Fruit fly (Drosophila melanogaster) whole organism, embryonic: ENCODE data around the gene ND-39.
A peak's percentile ranks its signal among the peaks of the same experiment; 100 is the strongest.

Experiments used
- Awh ChIP-seq: fragments of 200-800 bp; sonication (Bioruptor generic); IDR thresholded peaks from 2 replicates; pipeline ENCODE4, ENCODE4 v1.3.6; 2022; ENCODE audit warnings: missing biosample characterization, missing genetic modification characterization
- CG10959 ChIP-seq: fragments of 200-800 bp; sonication (Bioruptor generic); IDR thresholded peaks from 2 replicates; pipeline ENCODE4 v1.3.6; 2022; ENCODE audit warnings: missing biosample characterization, missing genetic modification characterization
- CG10979 ChIP-seq: fragments of 200-800 bp; sonication (Bioruptor generic); optimal IDR thresholded peaks from 2 replicates; lab custom pipeline; 2018; ENCODE audit warnings: missing biosample characterization, mild to moderate bottlenecking, missing genetic modification characterization, moderate library complexity
- CG11695 ChIP-seq: fragments of 200-800 bp; sonication (Bioruptor generic); IDR thresholded peaks from 3 replicates; pipeline ENCODE4 v1.3.6; 2022; ENCODE audit warnings: missing biosample characterization, missing genetic modification characterization
- CG12071 ChIP-seq: fragments of 200-800 bp; sonication (Bioruptor generic); optimal IDR thresholded peaks from 3 replicates; lab custom pipeline; 2018; ENCODE audit warnings: missing biosample characterization, mild to moderate bottlenecking, missing genetic modification characterization
- CG12104 ChIP-seq: fragments of 200-800 bp; sonication (Bioruptor generic); optimal IDR thresholded peaks from 3 replicates; lab custom pipeline; 2016; ENCODE audit warnings: missing biosample characterization, missing genetic modification characterization
- CG14050 ChIP-seq: fragments of 200-800 bp; sonication (Bioruptor generic); IDR thresholded peaks from 3 replicates; pipeline ENCODE4 v1.3.6; 2022; ENCODE audit warnings: missing biosample characterization, missing genetic modification characterization
- CG17612 ChIP-seq: fragments of 200-800 bp; sonication (Bioruptor generic); IDR thresholded peaks from 2 replicates; pipeline ENCODE4 v1.3.6; 2022; ENCODE audit warnings: missing biosample characterization, missing genetic modification characterization
- CG17802 ChIP-seq: fragments of 200-800 bp; sonication (Bioruptor generic); optimal IDR thresholded peaks from 2 replicates; lab custom pipeline; 2018; ENCODE audit warnings: missing biosample characterization, mild to moderate bottlenecking, missing genetic modification characterization, moderate library complexity
- CG18764 ChIP-seq: fragments of 200-800 bp; sonication (Bioruptor generic); optimal IDR thresholded peaks from 3 replicates; lab custom pipeline; 2016; ENCODE audit warnings: missing biosample characterization, missing genetic modification characterization
- CG2129 ChIP-seq: fragments of 200-800 bp; sonication (Bioruptor generic); IDR thresholded peaks from 2 replicates; pipeline ENCODE4 v1.3.6; 2022; ENCODE audit warnings: missing biosample characterization, missing genetic modification characterization; ENCODE audit not compliant: partially characterized antibody
- CG31224 ChIP-seq: fragments of 200-800 bp; sonication (Bioruptor generic); IDR thresholded peaks from 2 replicates; pipeline ENCODE4 v1.3.6; 2022; ENCODE audit warnings: missing biosample characterization, missing genetic modification characterization
- CG32772 ChIP-seq: fragments of 200-800 bp; sonication (Bioruptor generic); IDR thresholded peaks from 2 replicates; pipeline ENCODE4 v1.3.6; 2022; ENCODE audit warnings: missing biosample characterization, missing genetic modification characterization
- CG3407 ChIP-seq: fragments of 200-800 bp; sonication (Bioruptor generic); optimal IDR thresholded peaks from 2 replicates; lab custom pipeline; 2018; ENCODE audit warnings: missing biosample characterization, mild to moderate bottlenecking, missing genetic modification characterization
- CG3995 ChIP-seq: fragments of 200-800 bp; sonication (Bioruptor generic); optimal IDR thresholded peaks from 3 replicates; lab custom pipeline; 2016; ENCODE audit warnings: missing biosample characterization, missing genetic modification characterization
- CG4328 ChIP-seq: fragments of 200-800 bp; sonication (Bioruptor generic); optimal IDR thresholded peaks from 3 replicates; lab custom pipeline; 2017; ENCODE audit warnings: missing biosample characterization, missing genetic modification reagents, missing genetic modification characterization
- CG9797 ChIP-seq: fragments of 200-800 bp; sonication (Bioruptor generic); optimal IDR thresholded peaks from 3 replicates; lab custom pipeline; 2018; ENCODE audit warnings: missing biosample characterization, mild to moderate bottlenecking, missing genetic modification characterization
- CG9876 ChIP-seq: fragments of 200-800 bp; sonication (Bioruptor generic); optimal IDR thresholded peaks from 2 replicates; lab custom pipeline; 2016; ENCODE audit warnings: missing biosample characterization, missing genetic modification characterization
- Eip74EF ChIP-seq, 2 experiments: fragments of 200-800 bp in 1 of 2; fragments of >200 bp in 1 of 2; sonication (Bioruptor generic) in 1 of 2; optimal IDR thresholded peaks; 2 replicates each; lab custom pipeline; 2017 to 2019; ENCODE audit warnings: missing biosample characterization in 2 of 2, missing genetic modification characterization in 2 of 2, mild to moderate bottlenecking in 1 of 2, moderate library complexity in 1 of 2
- Elba2 ChIP-seq: fragments of 200-800 bp; sonication (Bioruptor generic); optimal IDR thresholded peaks from 3 replicates; lab custom pipeline; 2016; ENCODE audit warnings: missing biosample characterization, missing genetic modification characterization
- MBD-R2 ChIP-seq: fragments of 200-800 bp; sonication (Bioruptor generic); IDR thresholded peaks from 2 replicates; pipeline ENCODE4 v1.3.6; 2022; ENCODE audit warnings: missing biosample characterization, missing genetic modification characterization
- NC2α ChIP-seq: fragments of 200-800 bp; sonication (Bioruptor generic); optimal IDR thresholded peaks from 2 replicates; lab custom pipeline; 2016; ENCODE audit warnings: missing biosample characterization, missing genetic modification characterization
- Oaz ChIP-seq: fragments of 200-800 bp; sonication (Bioruptor generic); IDR thresholded peaks from 2 replicates; pipeline ENCODE4 v1.3.6; 2022; ENCODE audit warnings: missing biosample characterization, missing genetic modification characterization
- Optix ChIP-seq: fragments of 200-800 bp; sonication (Bioruptor generic); IDR thresholded peaks from 3 replicates; pipeline ENCODE4 v1.3.6; 2022; ENCODE audit warnings: missing biosample characterization, missing genetic modification characterization
- PHDP ChIP-seq: fragments of 200-800 bp; sonication (Bioruptor generic); optimal IDR thresholded peaks from 3 replicates; lab custom pipeline; 2018; ENCODE audit warnings: missing biosample characterization, mild to moderate bottlenecking, missing genetic modification characterization, moderate library complexity
- Taf1 ChIP-seq: fragments of 200-800 bp; sonication (Bioruptor generic); IDR thresholded peaks from 2 replicates; pipeline ENCODE4 v1.3.6; 2022; ENCODE audit warnings: missing biosample characterization, missing genetic modification characterization
- az2 ChIP-seq: fragments of 200-800 bp; sonication (Bioruptor generic); optimal IDR thresholded peaks from 3 replicates; lab custom pipeline; 2016; ENCODE audit warnings: missing biosample characterization, missing genetic modification characterization
- chif ChIP-seq, 2 experiments: fragments of 200-800 bp; sonication (Bioruptor generic); optimal IDR thresholded peaks; 3 replicates each; lab custom pipeline; 2016; ENCODE audit warnings: missing biosample characterization in 2 of 2, missing genetic modification characterization in 2 of 2
- da ChIP-seq: fragments of 200-800 bp; sonication (Bioruptor generic); optimal IDR thresholded peaks from 2 replicates; lab custom pipeline; 2016; ENCODE audit warnings: missing biosample characterization, missing genetic modification characterization
- gcm ChIP-seq: fragments of 200-800 bp; sonication (Bioruptor generic); optimal IDR thresholded peaks from 2 replicates; lab custom pipeline; 2019; ENCODE audit warnings: missing biosample characterization, mild to moderate bottlenecking, missing genetic modification characterization, moderate library complexity
- hb ChIP-seq: fragments of 200-800 bp; sonication (Bioruptor generic); IDR thresholded peaks from 3 replicates; pipeline ENCODE4 v1.3.6; 2022; ENCODE audit warnings: missing biosample characterization, missing genetic modification characterization; ENCODE audit not compliant: partially characterized antibody
- hkb ChIP-seq, 2 experiments: fragments of 200-800 bp in 1 of 2; fragments of >200 bp in 1 of 2; sonication (Bioruptor generic) in 1 of 2; IDR thresholded peaks in 1 of 2; optimal IDR thresholded peaks in 1 of 2; 2 replicates each; pipeline versions ENCODE4 v1.3.6 to Lab custom; 2017 to 2022; ENCODE audit warnings: missing biosample characterization in 1 of 2, missing genetic modification characterization in 1 of 2
- insv ChIP-seq, 2 experiments: fragments of 200-800 bp; sonication (Bioruptor generic); optimal IDR thresholded peaks; 3 replicates each; lab custom pipeline; 2016 to 2018; ENCODE audit warnings: missing biosample characterization in 2 of 2, missing genetic modification characterization in 2 of 2
- jigr1 ChIP-seq: fragments of 200-800 bp; sonication (Bioruptor generic); IDR thresholded peaks from 3 replicates; pipeline ENCODE4 v1.3.6; 2022; ENCODE audit warnings: missing biosample characterization, missing genetic modification characterization
- jing ChIP-seq: fragments of 200-800 bp; sonication (Bioruptor generic); optimal IDR thresholded peaks from 2 replicates; lab custom pipeline; 2018; ENCODE audit warnings: missing biosample characterization, mild to moderate bottlenecking, missing genetic modification characterization
- lab ChIP-seq: fragments of 200-800 bp; sonication (Bioruptor generic); optimal IDR thresholded peaks from 3 replicates; lab custom pipeline; 2017; ENCODE audit warnings: missing biosample characterization, missing genetic modification characterization, mild to moderate bottlenecking, moderate library complexity, missing genetic modification reagents
- pan ChIP-seq, 4 experiments: fragments of >200 bp in 3 of 4; fragments of 200-800 bp in 1 of 4; sonication (Bioruptor generic) in 1 of 4; optimal IDR thresholded peaks in 3 of 4; IDR thresholded peaks in 1 of 4; 2 replicates each; pipeline versions ENCODE4 v1.3.6 to Lab custom; 2017 to 2022; ENCODE audit warnings: missing biosample characterization in 2 of 4, missing genetic modification characterization in 2 of 4, mixed read lengths in 1 of 4
- prd ChIP-seq, 3 experiments: fragments of >200 bp in 2 of 3; fragments of 200-800 bp in 1 of 3; sonication (Bioruptor generic) in 1 of 3; optimal IDR thresholded peaks in 2 of 3; IDR thresholded peaks in 1 of 3; 2 replicates in 2 of 3; 3 replicates in 1 of 3; pipeline versions ENCODE4 v1.3.6 to Lab custom; 2017 to 2022; ENCODE audit warnings: missing biosample characterization in 1 of 3, missing genetic modification characterization in 1 of 3
- psq ChIP-seq: fragments of 200-800 bp; sonication (Bioruptor generic); optimal IDR thresholded peaks from 2 replicates; lab custom pipeline; 2017; ENCODE audit warnings: missing biosample characterization, missing genetic modification characterization
- sc ChIP-seq, 3 experiments: fragments of >200 bp in 2 of 3; fragments of 200-800 bp in 1 of 3; sonication (Bioruptor generic) in 1 of 3; optimal IDR thresholded peaks; 2 replicates in 2 of 3; 3 replicates in 1 of 3; lab custom pipeline; 2017; ENCODE audit warnings: mild to moderate bottlenecking in 1 of 3, missing biosample characterization in 1 of 3, missing genetic modification characterization in 1 of 3, missing genetic modification reagents in 1 of 3
- shn ChIP-seq: fragments of 200-800 bp; sonication (Bioruptor generic); optimal IDR thresholded peaks from 3 replicates; lab custom pipeline; 2016; ENCODE audit warnings: missing biosample characterization, missing genetic modification characterization
- tup ChIP-seq: fragments of 200-800 bp; sonication (Bioruptor generic); optimal IDR thresholded peaks from 2 replicates; lab custom pipeline; 2016; ENCODE audit warnings: missing biosample characterization, mild to moderate bottlenecking, missing genetic modification characterization, moderate library complexity
- tx ChIP-seq: fragments of 200-800 bp; sonication (Bioruptor generic); optimal IDR thresholded peaks from 2 replicates; lab custom pipeline; 2016; ENCODE audit warnings: missing biosample characterization, missing genetic modification characterization
- unc-4 ChIP-seq: fragments of 200-800 bp; sonication (Bioruptor generic); IDR thresholded peaks from 2 replicates; pipeline ENCODE4 v1.3.6; 2022; ENCODE audit warnings: missing biosample characterization, missing genetic modification characterization; ENCODE audit not compliant: partially characterized antibody
- vfl ChIP-seq: fragments of 200-800 bp; sonication (Bioruptor generic); optimal IDR thresholded peaks from 2 replicates; lab custom pipeline; 2016; ENCODE audit warnings: missing biosample characterization, missing genetic modification characterization
- zfh1 ChIP-seq: fragments of 200-800 bp; sonication (Bioruptor generic); IDR thresholded peaks from 3 replicates; pipeline ENCODE4 v1.3.6; 2022; ENCODE audit warnings: missing biosample characterization, missing genetic modification characterization

Gene ND-39

dm6 chr3L:20452813-20453682 lies 38.8 kb upstream of the ND-39 start, which contains the start of gene CG5199 (continued):
- TF ChIP-seq CG9876 (no peak), CG32772 (peak; percentile 34; the same call in 1 of the 2 replicates), CG17612 (GFP tag; lab: Robert Waterston, UW) (no peak), jigr1 (GFP tag; lab: Robert Waterston, UW) (no peak), gcm (GFP tag; lab: Kevin White, UChicago) (peak; percentile 49), unc-4 (peak; percentile 73), da (no peak), Eip74EF (GFP tag; optimal IDR thresholded peaks at IDR 0.05; lab: Kevin White, UChicago) (no peak), CG10959 (GFP tag; lab: Robert Waterston, UW) (no peak), CG11695 (GFP tag; lab: Robert Waterston, UW) (peak; percentile 56; the same call in 2 of the 3 replicates), psq (GFP tag; lab: Kevin White, UChicago) (peak; percentile 43), PHDP (peak; percentile 62), CG10979 (tag; lab: Kevin White, UChicago) (peak; percentile 59), Taf1 (no peak), tx (no peak), jing (GFP tag; lab: Kevin White, UChicago) (no peak), CG31224 (GFP tag; lab: Robert Waterston, UW) (peak; percentile 42; the same call in 1 of the 2 replicates), CG3407 (GFP tag; lab: Kevin White, UChicago) (no peak), zfh1 (GFP tag; lab: Robert Waterston, UW) (peak; percentile 62; the same call in 1 of the 3 replicates), CG9797 (GFP tag; lab: Kevin White, UChicago) (peak; percentile 35), CG12104 (GFP tag; lab: Kevin White, UChicago) (peak; percentile 49), MBD-R2 (no peak; the same call in 1 of the 2 replicates), CG2129 (peak; percentile 61; the same call in 1 of the 2 replicates), insv (GFP tag; optimal IDR thresholded peaks at IDR 0.05; lab: Kevin White, UChicago) (peak in 1 of 2 experiments; percentile 44), NC2α (GFP tag; lab: Kevin White, UChicago) (no peak), CG4328 (GFP tag; lab: Kevin White, UChicago) (peak; percentile 54), sc (optimal IDR thresholded peaks at IDR 0.05; lab: Kevin White, UChicago) (no peak), sc (GFP tag; optimal IDR thresholded peaks at IDR 0.05; lab: Kevin White, UChicago) (peak; percentile 51), hkb (optimal IDR thresholded peaks at IDR 0.05; lab: Kevin White, UChicago) (no peak), hkb (GFP tag; IDR thresholded peaks at IDR 0.05; lab: Robert Waterston, UW) (no peak), CG3995 (GFP tag; lab: Kevin White, UChicago) (peak; percentile 19), Optix (no peak), tup (GFP tag; lab: Kevin White, UChicago) (peak; percentile 7), hb (GFP tag; lab: Robert Waterston, UW) (peak; percentile 57; the same call in 1 of the 3 replicates), chif (GFP tag; optimal IDR thresholded peaks at IDR 0.05; lab: Kevin White, UChicago) (peak in 1 of 2 experiments; percentile 29), pan (optimal IDR thresholded peaks at IDR 0.05; lab: Kevin White, UChicago) (no peak), pan (GFP tag; optimal IDR thresholded peaks at IDR 0.05 in 1 of 2, IDR thresholded peaks at IDR 0.05 in 1 of 2) (peak in 1 of 2 experiments; percentile 65), Awh (GFP tag; lab: Robert Waterston, UW) (no peak), Elba2 (GFP tag; lab: Kevin White, UChicago) (no peak), CG12071 (GFP tag; lab: Kevin White, UChicago) (no peak), prd (optimal IDR thresholded peaks at IDR 0.05; lab: Kevin White, UChicago) (no peak), prd (GFP tag; IDR thresholded peaks at IDR 0.05; lab: Robert Waterston, UW) (peak; percentile 85), Oaz (GFP tag; lab: Robert Waterston, UW) (no peak), lab (GFP tag; lab: Kevin White, UChicago) (peak; percentile 77), vfl (GFP tag; lab: Kevin White, UChicago) (no peak), CG18764 (GFP tag; lab: Kevin White, UChicago) (no peak), shn (GFP tag; lab: Kevin White, UChicago) (peak; percentile 22), CG14050 (GFP tag; lab: Robert Waterston, UW) (no peak), CG17802 (tag; lab: Kevin White, UChicago) (peak; percentile 1), az2 (GFP tag; lab: Kevin White, UChicago) (peak; percentile 46)
